Worm (Caenorhabditis elegans): ENCODE measurements around the gene Y113G7B.28.

The Y113G7B.28 gene

DNA sequence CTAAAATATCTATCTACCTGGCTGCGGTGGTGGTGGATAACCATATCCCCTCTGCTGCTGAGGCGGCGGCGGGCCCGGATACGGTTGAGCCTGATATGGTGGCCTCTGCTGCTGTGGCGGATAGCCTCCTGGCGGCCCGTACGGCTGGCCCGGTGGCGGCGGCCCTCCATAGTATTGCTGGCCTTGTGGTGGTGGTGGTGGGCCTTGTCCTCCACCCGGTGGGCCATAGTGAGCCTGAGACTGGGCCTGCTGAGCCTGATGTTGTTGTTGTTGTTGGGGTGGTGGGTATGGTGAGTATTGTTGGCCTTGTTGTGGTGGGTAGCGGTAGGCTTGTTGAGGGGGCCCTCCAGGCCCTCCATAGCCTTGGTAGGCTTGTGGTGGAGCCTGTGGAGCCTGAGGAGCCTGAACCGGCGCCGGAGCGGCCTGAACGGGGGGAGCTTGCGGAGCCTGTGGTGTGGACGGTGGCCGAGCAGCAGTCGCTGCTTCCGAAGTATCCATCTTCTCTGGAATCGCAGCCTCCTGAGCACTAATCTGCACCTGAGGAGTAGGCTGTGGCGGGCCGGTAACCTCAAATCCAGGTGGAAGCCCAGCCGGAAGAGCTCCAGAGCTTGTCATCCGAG, 45.6 kb downstream of the Y113G7B.28 start:
- TF ChIP-seq ZK546.5 (tag; optimal IDR thresholded peaks at IDR 0.05): no peak
